Worm (Caenorhabditis elegans) whole organism, L4 larva: ENCODE data around the gene spe-44.

Source experiments
- F10B5.3 ChIP-seq: sonication (generic microtip); optimal IDR thresholded peaks from 2 replicates; lab custom pipeline; 2016; ENCODE audit warnings: mild to moderate bottlenecking, missing genetic modification characterization, missing compliant biosample characterization
- F26F4.8 ChIP-seq: fragments of 200-800 bp; sonication (Bioruptor generic); conservative IDR thresholded peaks from 2 replicates; pipeline ENCODE4 v1.3.6; 2022; ENCODE audit warnings: missing genetic modification characterization, missing compliant biosample characterization
- F37D6.2 ChIP-seq: sonication (generic microtip); optimal IDR thresholded peaks from 2 replicates; lab custom pipeline; 2016; ENCODE audit warnings: mild to moderate bottlenecking, missing genetic modification characterization, missing compliant biosample characterization
- F44E2.7 ChIP-seq: fragments of 200-800 bp; sonication (Bioruptor generic); IDR thresholded peaks from 2 replicates; pipeline ENCODE4 v2.1.2; 2022; ENCODE audit warnings: missing genetic modification characterization, missing compliant biosample characterization
- T20F7.1 ChIP-seq: fragments of 200-800 bp; sonication (Bioruptor generic); optimal IDR thresholded peaks from 2 replicates; lab custom pipeline; 2018; ENCODE audit warnings: mild to moderate bottlenecking, missing genetic modification characterization, missing compliant biosample characterization
- Y105C5A.15 ChIP-seq: fragments of 200-800 bp; sonication (Bioruptor generic); IDR thresholded peaks from 2 replicates; pipeline ENCODE4 v1.3.6; 2022; ENCODE audit warnings: missing genetic modification characterization, missing compliant biosample characterization
- Y75B8A.6 ChIP-seq: fragments of 200-800 bp; sonication (Bioruptor generic); IDR thresholded peaks from 2 replicates; pipeline ENCODE4 v1.3.6; 2022; ENCODE audit warnings: missing genetic modification reagents, missing genetic modification characterization, missing compliant biosample characterization
- ZK337.2 ChIP-seq: fragments of 200-800 bp; sonication (Bioruptor generic); IDR thresholded peaks from 2 replicates; pipeline ENCODE4 v1.3.6; 2022; ENCODE audit warnings: missing genetic modification reagents, missing genetic modification characterization, missing compliant biosample characterization
- aha-1 ChIP-seq: fragments of 150-350 bp; peaks from one replicate; lab custom pipeline; 2014; ENCODE audit warnings: missing biosample characterization, missing genetic modification characterization
- aly-2 ChIP-seq: sonication (generic microtip); optimal IDR thresholded peaks from 2 replicates; lab custom pipeline; 2018; ENCODE audit warnings: missing biosample characterization, missing genetic modification characterization
- attf-4 ChIP-seq: sonication (generic microtip); optimal IDR thresholded peaks from 3 replicates; lab custom pipeline; 2017; ENCODE audit warnings: missing biosample characterization, missing genetic modification characterization
- ceh-32 ChIP-seq: sonication (generic microtip); optimal IDR thresholded peaks from 2 replicates; lab custom pipeline; 2016; ENCODE audit warnings: mild to moderate bottlenecking, missing genetic modification characterization, missing compliant biosample characterization; ENCODE audit not compliant: poor library complexity
- ceh-62 ChIP-seq: sonication (generic microtip); optimal IDR thresholded peaks from 2 replicates; lab custom pipeline; 2017; ENCODE audit warnings: missing biosample characterization, missing genetic modification characterization
- cey-2 ChIP-seq: sonication (generic microtip); optimal IDR thresholded peaks from 3 replicates; lab custom pipeline; 2017; ENCODE audit warnings: missing genetic modification characterization, mild to moderate bottlenecking, missing compliant biosample characterization, antibody characterized with exemption, borderline replicate concordance; ENCODE audit not compliant: insufficient read depth
- daf-16 ChIP-seq, 3 experiments: sonication (generic microtip); optimal IDR thresholded peaks; 2 replicates each; lab custom pipeline; 2016 to 2017; ENCODE audit warnings: missing genetic modification characterization in 3 of 3, missing genetic modification reagents in 3 of 3, mild to moderate bottlenecking in 2 of 3, missing compliant biosample characterization in 2 of 3, missing biosample characterization in 1 of 3, moderate library complexity in 1 of 3
- daf-19 ChIP-seq: fragments of 200-800 bp; sonication (Bioruptor generic); conservative IDR thresholded peaks from 2 replicates; pipeline ENCODE4 v1.3.6; 2022; ENCODE audit warnings: missing genetic modification characterization, missing compliant biosample characterization
- egl-27 ChIP-seq: sonication (generic microtip); optimal IDR thresholded peaks from 3 replicates; lab custom pipeline; 2017; ENCODE audit warnings: missing biosample characterization, missing genetic modification reagents, missing genetic modification characterization
- egl-43 ChIP-seq: fragments of 200-800 bp; sonication (Bioruptor generic); IDR thresholded peaks from 2 replicates; pipeline ENCODE4 v1.3.6; 2022; ENCODE audit warnings: missing genetic modification reagents, missing genetic modification characterization, missing compliant biosample characterization
- fkh-10 ChIP-seq: fragments of 150-350 bp; optimal IDR thresholded peaks from 2 replicates; lab custom pipeline; 2014; ENCODE audit warnings: missing biosample characterization, missing genetic modification reagents, missing genetic modification characterization
- fos-1 ChIP-seq: fragments of 150-350 bp; optimal IDR thresholded peaks from 2 replicates; lab custom pipeline; 2014; ENCODE audit warnings: missing biosample characterization, missing genetic modification characterization
- hif-1 ChIP-seq, 2 experiments: sonication (generic microtip); optimal IDR thresholded peaks; 2 replicates each; lab custom pipeline; 2016 to 2017; ENCODE audit warnings: missing compliant biosample characterization in 2 of 2, missing genetic modification characterization in 2 of 2, missing genetic modification reagents in 2 of 2, missing genotype in 2 of 2, mild to moderate bottlenecking in 1 of 2
- hlh-11 ChIP-seq: fragments of 200-800 bp; sonication (Bioruptor generic); optimal IDR thresholded peaks from 2 replicates; lab custom pipeline; 2018; ENCODE audit warnings: mild to moderate bottlenecking, missing genetic modification characterization, missing compliant biosample characterization
- hlh-30 ChIP-seq: sonication (generic microtip); optimal IDR thresholded peaks from 2 replicates; lab custom pipeline; 2017; ENCODE audit warnings: antibody characterized with exemption, mild to moderate bottlenecking, missing genetic modification characterization, missing compliant biosample characterization; ENCODE audit not compliant: insufficient read depth
- lin-1 ChIP-seq: fragments of 200-800 bp; sonication (Bioruptor generic); IDR thresholded peaks from 2 replicates; pipeline ENCODE4 v1.3.6; 2022; ENCODE audit warnings: missing genetic modification reagents, missing genetic modification characterization, missing compliant biosample characterization
- lin-15B ChIP-seq: fragments of 150-350 bp; sonication (generic microtip); optimal IDR thresholded peaks from 3 replicates; lab custom pipeline; 2014; ENCODE audit warnings: missing biosample characterization, missing genetic modification characterization
- lsy-2 ChIP-seq, 2 experiments: fragments of 150-350 bp in 1 of 2; sonication (generic microtip) in 1 of 2; optimal IDR thresholded peaks; 2 replicates each; lab custom pipeline; 2014 to 2017; ENCODE audit warnings: missing biosample characterization in 2 of 2, missing genetic modification characterization in 2 of 2
- madf-9 ChIP-seq: fragments of 200-800 bp; sonication (Bioruptor generic); conservative IDR thresholded peaks from 2 replicates; pipeline ENCODE4 v1.3.6; 2022; ENCODE audit warnings: missing genetic modification reagents, missing genetic modification characterization, missing compliant biosample characterization
- mep-1 ChIP-seq: fragments of 150-350 bp; sonication (generic microtip); optimal IDR thresholded peaks from 3 replicates; lab custom pipeline; 2014; ENCODE audit warnings: missing biosample characterization, missing genetic modification characterization
- mes-2 ChIP-seq: sonication (generic microtip); optimal IDR thresholded peaks from 2 replicates; lab custom pipeline; 2016; ENCODE audit warnings: missing genotype, mild to moderate bottlenecking, missing genetic modification characterization, missing compliant biosample characterization; ENCODE audit not compliant: poor library complexity, severe bottlenecking
- mxl-3 ChIP-seq: fragments of 200-800 bp; sonication (Bioruptor generic); optimal IDR thresholded peaks from 2 replicates; lab custom pipeline; 2018; ENCODE audit warnings: mild to moderate bottlenecking, missing genetic modification characterization, missing compliant biosample characterization
- nhr-102 ChIP-seq: sonication (generic microtip); optimal IDR thresholded peaks from 2 replicates; lab custom pipeline; 2016; ENCODE audit warnings: mild to moderate bottlenecking, missing genetic modification characterization, moderate library complexity, missing compliant biosample characterization
- nhr-11 ChIP-seq: fragments of 150-350 bp; optimal IDR thresholded peaks from 2 replicates; lab custom pipeline; 2014; ENCODE audit warnings: missing biosample characterization, missing genetic modification characterization
- nhr-111 ChIP-seq: fragments of 200-800 bp; sonication (Bioruptor generic); optimal IDR thresholded peaks from 2 replicates; lab custom pipeline; 2018; ENCODE audit warnings: mild to moderate bottlenecking, missing genetic modification characterization, missing compliant biosample characterization
- nhr-28 ChIP-seq: fragments of 150-350 bp; optimal IDR thresholded peaks from 2 replicates; lab custom pipeline; 2014; ENCODE audit warnings: missing biosample characterization, missing genetic modification characterization
- nhr-6 ChIP-seq: fragments of 150-350 bp; optimal IDR thresholded peaks from 2 replicates; lab custom pipeline; 2014; ENCODE audit warnings: missing biosample characterization, missing genetic modification characterization
- nhr-77 ChIP-seq: fragments of 150-350 bp; optimal IDR thresholded peaks from 2 replicates; lab custom pipeline; 2014; ENCODE audit warnings: missing biosample characterization, missing genetic modification characterization
- php-3 ChIP-seq: fragments of 200-800 bp; sonication (Bioruptor generic); IDR thresholded peaks from 2 replicates; pipeline ENCODE4 v1.3.6; 2022; ENCODE audit warnings: missing genetic modification reagents, missing genetic modification characterization, missing compliant biosample characterization
- pqm-1 ChIP-seq: sonication (generic microtip); optimal IDR thresholded peaks from 2 replicates; lab custom pipeline; 2017; ENCODE audit warnings: missing biosample characterization, missing genetic modification characterization
- rbr-2 ChIP-seq: sonication (generic microtip); optimal IDR thresholded peaks from 2 replicates; lab custom pipeline; 2016; ENCODE audit warnings: missing genotype, missing genetic modification characterization, missing compliant biosample characterization
- sdz-12 ChIP-seq: fragments of 200-800 bp; sonication (Bioruptor generic); optimal IDR thresholded peaks from 2 replicates; lab custom pipeline; 2018; ENCODE audit warnings: mild to moderate bottlenecking, missing genetic modification characterization, missing compliant biosample characterization
- set-16 ChIP-seq: fragments of 200-800 bp; sonication (Bioruptor generic); IDR thresholded peaks from 2 replicates; pipeline ENCODE4 v1.3.6; 2022; ENCODE audit warnings: missing genetic modification reagents, missing genetic modification characterization, missing compliant biosample characterization
- snpc-1.2 ChIP-seq: fragments of 200-800 bp; sonication (Bioruptor generic); IDR thresholded peaks from 2 replicates; pipeline ENCODE4 v1.3.6; 2022; ENCODE audit warnings: missing genetic modification reagents, missing genetic modification characterization, missing compliant biosample characterization
- spr-3 ChIP-seq: fragments of 200-800 bp; sonication (Bioruptor generic); optimal IDR thresholded peaks from 2 replicates; lab custom pipeline; 2018; ENCODE audit warnings: mild to moderate bottlenecking, missing genetic modification characterization, missing compliant biosample characterization
- zfp-2 ChIP-seq: sonication (generic microtip); optimal IDR thresholded peaks from 2 replicates; lab custom pipeline; 2016; ENCODE audit warnings: mild to moderate bottlenecking, missing genetic modification characterization, missing compliant biosample characterization
- ztf-11 ChIP-seq: fragments of 150-350 bp; optimal IDR thresholded peaks from 2 replicates; lab custom pipeline; 2014; ENCODE audit warnings: missing biosample characterization, missing genetic modification characterization

spe-44 gene

ce11 chrIV:12443936-12444335 lies 10.1 kb downstream of the spe-44 start, which contains the start of gene C25G4.2:
Gene C25G4.2 (minus strand): TSS chrIV:12444035.
- TF ChIP-seq F26F4.8 (GFP tag; lab: Robert Waterston, UW): no peak
- peak; percentile 96 for TF ChIP-seq aha-1 (tag; lab: Kevin White, UChicago)

ce11 chrIV:12441715-12442114 lies 12.3 kb downstream of the spe-44 start, which contains the start of gene C25G4.17:
Gene C25G4.17 (plus strand): TSS chrIV:12442015.
- TF ChIP-seq zfp-2 (no peak), mxl-3 (no peak), attf-4 (tag; lab: Kevin White, UChicago) (no peak)

DNA sequence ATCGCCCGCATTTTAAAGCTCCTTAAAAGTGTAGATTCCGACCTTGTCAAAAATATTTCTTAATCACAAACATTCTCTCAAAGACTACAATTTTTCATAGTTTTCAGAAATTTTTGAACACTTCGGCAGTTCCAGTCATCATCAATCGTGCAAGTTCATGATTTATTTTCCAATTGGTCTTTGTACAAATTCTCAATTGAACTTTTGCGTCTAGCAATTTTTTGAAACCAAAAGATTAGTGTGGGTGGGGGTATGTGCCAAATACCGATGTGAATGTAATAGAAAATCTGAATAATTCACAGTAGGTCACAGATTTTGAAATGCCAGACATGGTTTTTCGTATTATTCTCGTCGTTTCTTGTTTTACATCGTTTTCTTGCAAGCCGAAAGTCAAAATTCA lies 15.7 kb downstream of the spe-44 start, which contains the start of gene clec-185:
Gene clec-185, plus strand, starts transcription at position 301 of the 400 bp plus-strand sequence.
- no peak for TF ChIP-seq set-16
- TF ChIP-seq fkh-10 (GFP tag; lab: Kevin White, UChicago): no peak
- TF ChIP-seq madf-9: no peak
- no peak for TF ChIP-seq lin-15B (tag; lab: Kevin White, UChicago)
- no peak for TF ChIP-seq mxl-3
- no peak for TF ChIP-seq nhr-6 (tag; lab: Kevin White, UChicago)
- TF ChIP-seq daf-19 (GFP tag; lab: Robert Waterston, UW): no peak
- TF ChIP-seq egl-43 (GFP tag; lab: Robert Waterston, UW): no peak
- no peak for TF ChIP-seq hlh-30 (tag; lab: Kevin White, UChicago)
- no peak for TF ChIP-seq F37D6.2 (tag; lab: Kevin White, UChicago)
- no peak for TF ChIP-seq ceh-62 (tag; lab: Kevin White, UChicago)
- no peak for TF ChIP-seq F44E2.7
- no peak for TF ChIP-seq egl-27
- TF ChIP-seq rbr-2 (tag; lab: Kevin White, UChicago): no peak
- no peak for TF ChIP-seq ztf-11 (tag; lab: Kevin White, UChicago)
- TF ChIP-seq snpc-1.2 (GFP tag; lab: Robert Waterston, UW): no peak
- TF ChIP-seq sdz-12: no peak
- no peak for TF ChIP-seq ZK337.2 (GFP tag; lab: Robert Waterston, UW)
- TF ChIP-seq hif-1 (tag; optimal IDR thresholded peaks at IDR 0.05; lab: Kevin White, UChicago): no peak
- no peak for TF ChIP-seq nhr-111 (GFP tag; lab: Kevin White, UChicago)

DNA sequence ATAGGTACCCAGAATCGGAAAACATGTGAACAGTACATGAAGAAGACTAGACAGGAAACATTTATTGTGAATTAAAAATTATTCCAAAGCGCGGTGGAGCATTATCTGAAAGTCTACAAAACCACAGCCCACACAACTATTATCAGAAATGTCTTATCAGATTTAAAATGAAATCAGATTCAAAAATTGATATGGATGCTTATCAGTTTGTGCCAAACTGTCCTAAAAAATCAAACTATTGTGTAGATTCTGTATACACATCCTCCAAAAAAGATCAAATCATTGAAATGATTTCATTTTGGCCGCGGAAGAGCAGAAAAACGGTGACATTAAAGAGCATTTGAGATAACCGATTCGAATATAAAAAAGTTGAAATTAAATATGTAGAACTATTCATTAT lies 18.6 kb downstream of the spe-44 start, which contains the start of gene irg-4:
Gene irg-4, plus strand, starts transcription at position 392 of the 400 bp plus-strand sequence.
- TF ChIP-seq cey-2: no peak
- TF ChIP-seq mes-2 (tag; lab: Kevin White, UChicago): no peak
- no peak for TF ChIP-seq T20F7.1 (GFP tag; lab: Kevin White, UChicago)
- no peak for TF ChIP-seq fos-1
- TF ChIP-seq Y75B8A.6 (GFP tag; lab: Robert Waterston, UW): no peak
- 0 out of 2 replicates have a peak, but pooled peaks have one; percentile 19 for TF ChIP-seq lin-1 (GFP tag; lab: Robert Waterston, UW)
- TF ChIP-seq hif-1 (tag; optimal IDR thresholded peaks at IDR 0.05; lab: Kevin White, UChicago): no peak
- TF ChIP-seq nhr-28 (tag; lab: Kevin White, UChicago): peak; percentile 81
- TF ChIP-seq madf-9: no peak
- TF ChIP-seq ceh-32 (tag; lab: Kevin White, UChicago): no peak
- TF ChIP-seq mep-1 (tag; lab: Kevin White, UChicago): no peak
- no peak for TF ChIP-seq nhr-102 (tag; lab: Kevin White, UChicago)
- no peak for TF ChIP-seq lsy-2 (tag; optimal IDR thresholded peaks at IDR 0.05; lab: Kevin White, UChicago)
- no peak for TF ChIP-seq nhr-11
- TF ChIP-seq Y105C5A.15 (GFP tag; lab: Robert Waterston, UW): no peak
- TF ChIP-seq nhr-77 (tag; lab: Kevin White, UChicago): peak; percentile 19
- TF ChIP-seq aly-2 (tag; lab: Kevin White, UChicago): no peak
- TF ChIP-seq spr-3 (GFP tag; lab: Kevin White, UChicago): no peak
- 0 out of 2 replicates have a peak, but pooled peaks have one; percentile 27 for TF ChIP-seq php-3 (GFP tag; lab: Robert Waterston, UW)
- peak; percentile 42 for TF ChIP-seq hlh-11 (tag; lab: Kevin White, UChicago)
- no peak for TF ChIP-seq daf-16 (GFP tag; optimal IDR thresholded peaks at IDR 0.05; lab: Kevin White, UChicago)
- TF ChIP-seq daf-16 (tag; optimal IDR thresholded peaks at IDR 0.05; lab: Kevin White, UChicago): peak; percentile 55
- TF ChIP-seq pqm-1 (tag; lab: Kevin White, UChicago): peak; percentile 93
- no peak for TF ChIP-seq F44E2.7
- TF ChIP-seq F10B5.3 (tag; lab: Kevin White, UChicago): no peak
- TF ChIP-seq, all 104 proteins: peak for 7
